Worm (Caenorhabditis elegans): ENCODE results near the gene srx-47.
A peak's percentile ranks its signal among the peaks of the same experiment; 100 is the strongest.

Gene srx-47

ce11 chrV:9342965-9343628 lies 6.7 kb upstream of the srx-47 start (continued):
- no peak for TF ChIP-seq fkh-3 (tag; optimal IDR thresholded peaks at IDR 0.05)
- peak; percentile 51 for TF ChIP-seq ZK185.1 (tag; optimal IDR thresholded peaks at IDR 0.05; ENCODE audit: poor library complexity, severe bottlenecking)
- TF ChIP-seq lsy-27 (tag; optimal IDR thresholded peaks at IDR 0.05; ENCODE audit: borderline replicate concordance, insufficient read depth), result no peak
- TF ChIP-seq D2030.7 (GFP tag; IDR thresholded peaks at IDR 0.05), result peak; percentile 49; the same call in 1 of the 2 replicates
- 0 out of 2 replicates have a peak, but pooled peaks have one; percentile 11 for TF ChIP-seq B0019.2 (GFP tag; conservative IDR thresholded peaks at IDR 0.05)
- peak; percentile 82 for TF ChIP-seq K11D2.4 (GFP tag; IDR thresholded peaks at IDR 0.05)
- TF ChIP-seq sea-2 (GFP tag; IDR thresholded peaks at IDR 0.05), result no peak
- peak; percentile 8; the same call in 1 of the 2 replicates for TF ChIP-seq B0336.3 (GFP tag; IDR thresholded peaks at IDR 0.05)
- no peak for TF ChIP-seq F52B5.7 (tag; optimal IDR thresholded peaks at IDR 0.05)
- TF ChIP-seq tbx-9 (tag; optimal IDR thresholded peaks at IDR 0.05; ENCODE audit: borderline replicate concordance), result no peak
- peak; percentile 44 for TF ChIP-seq hrde-1 (tag; optimal IDR thresholded peaks at IDR 0.05; ENCODE audit: borderline replicate concordance)
- TF ChIP-seq hsf-1 (GFP tag; IDR thresholded peaks at IDR 0.05), result peak; percentile 43; the same call in 1 of the 2 replicates
- TF ChIP-seq madf-6 (GFP tag; IDR thresholded peaks at IDR 0.05), result peak; percentile 59
- peak; percentile 92 for TF ChIP-seq Y53G8AR.9 (GFP tag; conservative IDR thresholded peaks at IDR 0.05)
- no peak for TF ChIP-seq ztf-26 (tag; optimal IDR thresholded peaks at IDR 0.05)
- no peak for TF ChIP-seq nhr-120 (GFP tag; IDR thresholded peaks at IDR 0.05)
- 0 out of 2 replicates have a peak, but pooled peaks have one; percentile 8 for TF ChIP-seq bed-1 (GFP tag; IDR thresholded peaks at IDR 0.05)
- TF ChIP-seq nhr-80 (tag; optimal IDR thresholded peaks at IDR 0.05), result no peak
- peak; percentile 82 for TF ChIP-seq Y95B8A.8 (GFP tag; IDR thresholded peaks at IDR 0.05)
- 0 out of 2 replicates have a peak, but pooled peaks have one; percentile 27 for TF ChIP-seq lir-1 (GFP tag; conservative IDR thresholded peaks at IDR 0.05)
- peak; percentile 22; the same call in 1 of the 2 replicates for TF ChIP-seq C17E4.6 (GFP tag; IDR thresholded peaks at IDR 0.05)
- TF ChIP-seq ztf-28 (GFP tag; IDR thresholded peaks at IDR 0.05), result peak; percentile 59

- TF ChIP-seq mel-28 (tag; optimal IDR thresholded peaks at IDR 0.05; ENCODE audit: borderline replicate concordance) (peak; percentile 78), hrde-1 (tag; optimal IDR thresholded peaks at IDR 0.05; ENCODE audit: borderline replicate concordance) (no peak), F49E8.2 (tag; optimal IDR thresholded peaks at IDR 0.05; ENCODE audit: insufficient read depth) (peak; percentile 27), rpc-1 (optimal IDR thresholded peaks at IDR 0.05) (no peak), rpc-1 (tag; optimal IDR thresholded peaks at IDR 0.05) (no peak), lin-54 (GFP tag; optimal IDR thresholded peaks at IDR 0.05) (peak; percentile 92), ceh-58 (GFP tag; IDR thresholded peaks at IDR 0.05) (0 out of 2 replicates have a peak, but pooled peaks have one; percentile 45), hmg-1.2 (GFP tag; IDR thresholded peaks at IDR 0.05) (peak; percentile 82), bed-2 (GFP tag; IDR thresholded peaks at IDR 0.05) (no peak), aptf-3 (GFP tag; IDR thresholded peaks at IDR 0.05) (no peak), F22D6.2 (tag; optimal IDR thresholded peaks at IDR 0.05) (peak; percentile 87), F39B2.1 (GFP tag; IDR thresholded peaks at IDR 0.05) (no peak), lsy-27 (tag; optimal IDR thresholded peaks at IDR 0.05; ENCODE audit: borderline replicate concordance, insufficient read depth) (no peak), B0019.2 (GFP tag; conservative IDR thresholded peaks at IDR 0.05) (peak; percentile 60; the same call in 1 of the 2 replicates), unc-130 (GFP tag; optimal IDR thresholded peaks at IDR 0.05) (peak; percentile 21), rec-8 (tag; optimal IDR thresholded peaks at IDR 0.05) (no peak), nfya-2 (GFP tag; IDR thresholded peaks at IDR 0.05) (no peak), mcd-1 (GFP tag; IDR thresholded peaks at IDR 0.05) (peak; percentile 88), B0035.1 (tag; optimal IDR thresholded peaks at IDR 0.05) (peak; percentile 91), akir-1 (GFP tag; optimal IDR thresholded peaks at IDR 0.05) (peak; percentile 4), lag-1 (GFP tag; IDR thresholded peaks at IDR 0.05) (no peak), nfyb-1 (GFP tag; IDR thresholded peaks at IDR 0.05) (peak; percentile 96), rcor-1 (GFP tag; IDR thresholded peaks at IDR 0.05) (peak; percentile 81), cebp-1 (GFP tag; IDR thresholded peaks at IDR 0.05) (peak; percentile 91), cebp-1 (tag; optimal IDR thresholded peaks at IDR 0.05) (peak; percentile 98)
Observed at ce11 chrV:9343629-9344624, 5.9 kb upstream of the srx-47 start, which contains the start of gene tos-1. TSS of gene tos-1 (minus strand) at chrV:9344203.

Data from whole organism, young adult.